Worm (Caenorhabditis elegans): ENCODE measurements around the gene C15B12.4.

C15B12.4 gene

ce11 chrX:6473698-6474314, at the start of gene C15B12.4, which contains the start of gene C15B12.8:
Gene C15B12.4, minus strand, starts transcription at chrX:6473748.
Gene C15B12.8, plus strand, starts transcription at chrX:6474264.
- TF ChIP-seq tab-1 (GFP tag; IDR thresholded peaks at IDR 0.05) (no peak), med-1 (GFP tag; optimal IDR thresholded peaks at IDR 0.05; ENCODE audit: insufficient read depth) (no peak), ztf-23 (GFP tag; IDR thresholded peaks at IDR 0.05) (no peak), flt-1 (GFP tag; IDR thresholded peaks at IDR 0.05) (no peak), cog-1 (tag; optimal IDR thresholded peaks at IDR 0.05) (no peak), ref-1 (GFP tag; conservative IDR thresholded peaks at IDR 0.05) (no peak), T22C8.4 (GFP tag; IDR thresholded peaks at IDR 0.05) (no peak), ztf-29 (GFP tag; IDR thresholded peaks at IDR 0.05) (no peak), klf-2 (GFP tag; conservative IDR thresholded peaks at IDR 0.05) (no peak)

ce11 chrX:6522634-6523070, 49.1 kb upstream of the C15B12.4 start:
- TF ChIP-seq T22C8.4 (GFP tag; IDR thresholded peaks at IDR 0.05): no peak
- no peak for TF ChIP-seq tab-1 (GFP tag; IDR thresholded peaks at IDR 0.05)
- no peak for TF ChIP-seq ztf-23 (GFP tag; IDR thresholded peaks at IDR 0.05)
- TF ChIP-seq klf-2 (GFP tag; conservative IDR thresholded peaks at IDR 0.05): no peak
- no peak for TF ChIP-seq ztf-29 (GFP tag; IDR thresholded peaks at IDR 0.05)
- TF ChIP-seq med-1 (GFP tag; optimal IDR thresholded peaks at IDR 0.05; ENCODE audit: insufficient read depth): no peak
- no peak for TF ChIP-seq ref-1 (GFP tag; conservative IDR thresholded peaks at IDR 0.05)
- no peak for TF ChIP-seq flt-1 (GFP tag; IDR thresholded peaks at IDR 0.05)
- no peak for TF ChIP-seq cog-1 (tag; optimal IDR thresholded peaks at IDR 0.05)

- no peak for TF ChIP-seq T22C8.4 (GFP tag; IDR thresholded peaks at IDR 0.05)
- no peak for TF ChIP-seq klf-2 (GFP tag; conservative IDR thresholded peaks at IDR 0.05)
- no peak for TF ChIP-seq med-1 (GFP tag; optimal IDR thresholded peaks at IDR 0.05; ENCODE audit: insufficient read depth)
- TF ChIP-seq tab-1 (GFP tag; IDR thresholded peaks at IDR 0.05): no peak
Observed at ce11 chrX:6520644-6521043, 47.1 kb upstream of the C15B12.4 start.

- no peak for TF ChIP-seq ztf-29 (GFP tag; IDR thresholded peaks at IDR 0.05)
- TF ChIP-seq ref-1 (GFP tag; conservative IDR thresholded peaks at IDR 0.05): no peak
- TF ChIP-seq klf-2 (GFP tag; conservative IDR thresholded peaks at IDR 0.05): no peak
- TF ChIP-seq cog-1 (tag; optimal IDR thresholded peaks at IDR 0.05): no peak
- no peak for TF ChIP-seq flt-1 (GFP tag; IDR thresholded peaks at IDR 0.05)
Observed at ce11 chrX:6519946-6520345, 46.4 kb upstream of the C15B12.4 start.

ce11 chrX:6519473-6519872, 45.9 kb upstream of the C15B12.4 start:
- TF ChIP-seq flt-1 (GFP tag; IDR thresholded peaks at IDR 0.05) (no peak), cog-1 (tag; optimal IDR thresholded peaks at IDR 0.05) (no peak), ref-1 (GFP tag; conservative IDR thresholded peaks at IDR 0.05) (no peak), tab-1 (GFP tag; IDR thresholded peaks at IDR 0.05) (no peak), ztf-29 (GFP tag; IDR thresholded peaks at IDR 0.05) (no peak), T22C8.4 (GFP tag; IDR thresholded peaks at IDR 0.05) (no peak), klf-2 (GFP tag; conservative IDR thresholded peaks at IDR 0.05) (no peak), ztf-23 (GFP tag; IDR thresholded peaks at IDR 0.05) (no peak), med-1 (GFP tag; optimal IDR thresholded peaks at IDR 0.05; ENCODE audit: insufficient read depth) (no peak)

ce11 chrX:6518537-6518936, 45.0 kb upstream of the C15B12.4 start, which contains the start of gene ets-4:
Gene ets-4, plus strand, starts transcription at chrX:6518883.
- TF ChIP-seq tab-1 (GFP tag; IDR thresholded peaks at IDR 0.05) (no peak), ztf-29 (GFP tag; IDR thresholded peaks at IDR 0.05) (no peak), med-1 (GFP tag; optimal IDR thresholded peaks at IDR 0.05; ENCODE audit: insufficient read depth) (no peak), ref-1 (GFP tag; conservative IDR thresholded peaks at IDR 0.05) (no peak), cog-1 (tag; optimal IDR thresholded peaks at IDR 0.05) (no peak), flt-1 (GFP tag; IDR thresholded peaks at IDR 0.05) (no peak), T22C8.4 (GFP tag; IDR thresholded peaks at IDR 0.05) (no peak), ztf-23 (GFP tag; IDR thresholded peaks at IDR 0.05) (no peak), klf-2 (GFP tag; conservative IDR thresholded peaks at IDR 0.05) (no peak)

ce11 chrX:6517025-6517770, 43.6 kb upstream of the C15B12.4 start:
- TF ChIP-seq T22C8.4 (GFP tag; IDR thresholded peaks at IDR 0.05) (no peak), tab-1 (GFP tag; IDR thresholded peaks at IDR 0.05) (no peak), flt-1 (GFP tag; IDR thresholded peaks at IDR 0.05) (no peak), ref-1 (GFP tag; conservative IDR thresholded peaks at IDR 0.05) (no peak), med-1 (GFP tag; optimal IDR thresholded peaks at IDR 0.05; ENCODE audit: insufficient read depth) (no peak)

ce11 chrX:6515267-6515666, 41.7 kb upstream of the C15B12.4 start:
- no peak for TF ChIP-seq klf-2 (GFP tag; conservative IDR thresholded peaks at IDR 0.05)
- no peak for TF ChIP-seq cog-1 (tag; optimal IDR thresholded peaks at IDR 0.05)
- TF ChIP-seq ztf-29 (GFP tag; IDR thresholded peaks at IDR 0.05): no peak
- no peak for TF ChIP-seq med-1 (GFP tag; optimal IDR thresholded peaks at IDR 0.05; ENCODE audit: insufficient read depth)
- no peak for TF ChIP-seq ztf-23 (GFP tag; IDR thresholded peaks at IDR 0.05)
- no peak for TF ChIP-seq flt-1 (GFP tag; IDR thresholded peaks at IDR 0.05)
- no peak for TF ChIP-seq T22C8.4 (GFP tag; IDR thresholded peaks at IDR 0.05)
- no peak for TF ChIP-seq ref-1 (GFP tag; conservative IDR thresholded peaks at IDR 0.05)
- no peak for TF ChIP-seq tab-1 (GFP tag; IDR thresholded peaks at IDR 0.05)

- TF ChIP-seq ref-1 (GFP tag; conservative IDR thresholded peaks at IDR 0.05): no peak
- no peak for TF ChIP-seq T22C8.4 (GFP tag; IDR thresholded peaks at IDR 0.05)
Observed at ce11 chrX:6514466-6514865, 40.9 kb upstream of the C15B12.4 start.

- no peak for TF ChIP-seq ztf-29 (GFP tag; IDR thresholded peaks at IDR 0.05)
- no peak for TF ChIP-seq flt-1 (GFP tag; IDR thresholded peaks at IDR 0.05)
- no peak for TF ChIP-seq ref-1 (GFP tag; conservative IDR thresholded peaks at IDR 0.05)
- no peak for TF ChIP-seq med-1 (GFP tag; optimal IDR thresholded peaks at IDR 0.05; ENCODE audit: insufficient read depth)
Observed at ce11 chrX:6511985-6512384, 38.4 kb upstream of the C15B12.4 start, which contains the start of gene ttr-35. Gene ttr-35, plus strand, starts transcription at chrX:6512285.
